Fruit fly (Drosophila melanogaster): ENCODE data around the gene Cyp12e1.

Gene Cyp12e1

dm6 chr3R:10415923-10416322, 18.7 kb upstream of the Cyp12e1 start, which contains the start of gene CG6345 (continued):
- peak; percentile 77 for TF ChIP-seq CG10209 (GFP tag; optimal IDR thresholded peaks at IDR 0.05)
- peak; percentile 67 for TF ChIP-seq E2f1 (GFP tag; IDR thresholded peaks at IDR 0.05)
- TF ChIP-seq Sox100B (GFP tag; optimal IDR thresholded peaks at IDR 0.05), result peak; percentile 87
- peak; percentile 65 for TF ChIP-seq Aef1 (GFP tag; IDR thresholded peaks at IDR 0.05)
- TF ChIP-seq Ets65A (GFP tag), result no peak
- peak; percentile 65 for TF ChIP-seq salm (tag; optimal IDR thresholded peaks at IDR 0.05)
- TF ChIP-seq tio (GFP tag; optimal IDR thresholded peaks at IDR 0.05), result no peak
- TF ChIP-seq CG10274 (GFP tag; optimal IDR thresholded peaks at IDR 0.05), result peak; percentile 55
- TF ChIP-seq peb (GFP tag; IDR thresholded peaks at IDR 0.05), result peak; percentile 45; the same call in 1 of the 2 replicates
- TF ChIP-seq Hr51 (GFP tag; optimal IDR thresholded peaks at IDR 0.05), result peak; percentile 61 to 78
- TF ChIP-seq CG6272 (GFP tag; IDR thresholded peaks at IDR 0.05), result peak; percentile 45; the same call in 1 of the 2 replicates
- no peak for TF ChIP-seq CG11093 (GFP tag; IDR thresholded peaks at IDR 0.05)
- TF ChIP-seq D (optimal IDR thresholded peaks at IDR 0.05), result no peak
- TF ChIP-seq D (GFP tag; optimal IDR thresholded peaks at IDR 0.05), result peak; percentile 85
- no peak for TF ChIP-seq inv (GFP tag; IDR thresholded peaks at IDR 0.05; ENCODE audit: partially characterized antibody)
- peak; percentile 67 for TF ChIP-seq CG2116 (GFP tag; optimal IDR thresholded peaks at IDR 0.05)
- peak; percentile 76 for TF ChIP-seq CHES-1-like (GFP tag; optimal IDR thresholded peaks at IDR 0.05)
- TF ChIP-seq CG42726 (GFP tag; IDR thresholded peaks at IDR 0.05; ENCODE audit: partially characterized antibody), result no peak
- peak; percentile 84 for TF ChIP-seq Fer3 (tag; optimal IDR thresholded peaks at IDR 0.05)
- TF ChIP-seq zen2 (GFP tag; IDR thresholded peaks at IDR 0.05; ENCODE audit: partially characterized antibody), result no peak
- TF ChIP-seq Dref (GFP tag; IDR thresholded peaks at IDR 0.05), result no peak
- no peak for TF ChIP-seq h (optimal IDR thresholded peaks at IDR 0.05)
- no peak for TF ChIP-seq sc (optimal IDR thresholded peaks at IDR 0.05)
- TF ChIP-seq sc (GFP tag; optimal IDR thresholded peaks at IDR 0.05), result peak; percentile 78
- TF ChIP-seq en (GFP tag; optimal IDR thresholded peaks at IDR 0.05), result peak; percentile 84
- TF ChIP-seq Abd-B (GFP tag; optimal IDR thresholded peaks at IDR 0.05), result peak; percentile 20
- TF ChIP-seq Deaf1 (tag; optimal IDR thresholded peaks at IDR 0.05), result peak; percentile 38
- TF ChIP-seq slbo (GFP tag; IDR thresholded peaks at IDR 0.05), result peak; percentile 80
- peak; percentile 41 for TF ChIP-seq schlank (tag; optimal IDR thresholded peaks at IDR 0.05)
- peak; percentile 47; the same call in 2 of the 3 replicates for TF ChIP-seq croc (GFP tag; conservative IDR thresholded peaks at IDR 0.05)
- peak; percentile 74; the same call in 2 of the 3 replicates for TF ChIP-seq Mrtf (GFP tag; IDR thresholded peaks at IDR 0.05)
- TF ChIP-seq hkb (optimal IDR thresholded peaks at IDR 0.05), result no peak
- peak; percentile 71 for TF ChIP-seq hkb (GFP tag; IDR thresholded peaks at IDR 0.05)
- peak; percentile 77; the same call in 1 of the 2 replicates for TF ChIP-seq CG11085 (GFP tag; IDR thresholded peaks at IDR 0.05)
- peak; percentile 90 for TF ChIP-seq CG17829 (tag; optimal IDR thresholded peaks at IDR 0.05)
- TF ChIP-seq CG4328 (GFP tag; optimal IDR thresholded peaks at IDR 0.05), result peak; percentile 72
- TF ChIP-seq CG32772 (GFP tag; IDR thresholded peaks at IDR 0.05), result peak; percentile 75
- peak; percentile 84 for TF ChIP-seq CG1529 (GFP tag; optimal IDR thresholded peaks at IDR 0.05)
- TF ChIP-seq CG17328 (GFP tag; IDR thresholded peaks at IDR 0.05), result peak; percentile 78
- TF ChIP-seq Bgb (GFP tag; IDR thresholded peaks at IDR 0.05; ENCODE audit: partially characterized antibody), result no peak
- TF ChIP-seq vvl (GFP tag; IDR thresholded peaks at IDR 0.05), result peak; percentile 91
- TF ChIP-seq CG15696 (tag; optimal IDR thresholded peaks at IDR 0.05), result peak; percentile 85
- peak; percentile 68 for TF ChIP-seq Dek (tag; optimal IDR thresholded peaks at IDR 0.05)
- TF ChIP-seq Camta (GFP tag; optimal IDR thresholded peaks at IDR 0.05), result peak; percentile 84
- peak; percentile 88 for TF ChIP-seq slp2 (GFP tag; optimal IDR thresholded peaks at IDR 0.05)
- TF ChIP-seq Six4 (GFP tag; optimal IDR thresholded peaks at IDR 0.05), result peak; percentile 78
- TF ChIP-seq fd96Cb (tag; optimal IDR thresholded peaks at IDR 0.05), result peak; percentile 76
- TF ChIP-seq Blimp-1 (GFP tag; optimal IDR thresholded peaks at IDR 0.05), result peak; percentile 82
- peak; percentile 76 for TF ChIP-seq phol (tag; optimal IDR thresholded peaks at IDR 0.05)
- peak; percentile 26 for TF ChIP-seq psq (GFP tag; optimal IDR thresholded peaks at IDR 0.05)
- TF ChIP-seq nerfin-2 (GFP tag; IDR thresholded peaks at IDR 0.05; ENCODE audit: partially characterized antibody), result no peak
- peak; percentile 66 for TF ChIP-seq Bteb2 (GFP tag; optimal IDR thresholded peaks at IDR 0.05)

Data from whole organism, embryonic.